Worm (Caenorhabditis elegans): Measurements from ENCODE around the gene C16D9.4.

C16D9.4 gene

ce11 chrV:8284800-8285199 lies 42.1 kb upstream of the C16D9.4 start, which contains the start of gene slc-17.5:
Gene slc-17.5 (minus strand): TSS chrV:8284900.
- TF ChIP-seq odd-2 (tag; optimal IDR thresholded peaks at IDR 0.05) (no peak), eyg-1 (tag; optimal IDR thresholded peaks at IDR 0.05) (no peak), pqm-1 (tag; optimal IDR thresholded peaks at IDR 0.05) (no peak), lin-11 (tag; optimal IDR thresholded peaks at IDR 0.05) (no peak), ceh-6 (GFP tag; optimal IDR thresholded peaks at IDR 0.05) (no peak), ceh-14 (tag; optimal IDR thresholded peaks at IDR 0.05) (no peak), syd-9 (tag; optimal IDR thresholded peaks at IDR 0.05) (no peak), dve-1 (tag; optimal IDR thresholded peaks at IDR 0.05) (no peak), ceh-18 (tag; optimal IDR thresholded peaks at IDR 0.05) (no peak), npax-4 (tag; optimal IDR thresholded peaks at IDR 0.05) (no peak), nhr-232 (tag; optimal IDR thresholded peaks at IDR 0.05) (no peak), hlh-13 (GFP tag; optimal IDR thresholded peaks at IDR 0.05) (no peak)

ce11 chrV:8282933-8283332 lies 40.2 kb upstream of the C16D9.4 start:
- TF ChIP-seq ceh-6 (GFP tag; optimal IDR thresholded peaks at IDR 0.05): no peak
- TF ChIP-seq K09A11.1 (tag; optimal IDR thresholded peaks at IDR 0.05; ENCODE audit: insufficient read depth): no peak
- no peak for TF ChIP-seq nfya-1 (tag; optimal IDR thresholded peaks at IDR 0.05)
- no peak for TF ChIP-seq F13H6.1 (tag; optimal IDR thresholded peaks at IDR 0.05)
- no peak for TF ChIP-seq tbx-2 (tag; optimal IDR thresholded peaks at IDR 0.05)
- no peak for TF ChIP-seq lim-6 (tag; optimal IDR thresholded peaks at IDR 0.05)
- TF ChIP-seq elt-2 (tag; optimal IDR thresholded peaks at IDR 0.05): no peak
- no peak for TF ChIP-seq unc-55 (GFP tag; optimal IDR thresholded peaks at IDR 0.05)
- TF ChIP-seq fax-1 (tag; optimal IDR thresholded peaks at IDR 0.05): no peak
- TF ChIP-seq pqm-1 (tag; optimal IDR thresholded peaks at IDR 0.05): no peak
- TF ChIP-seq pag-3 (tag; optimal IDR thresholded peaks at IDR 0.05; ENCODE audit: borderline replicate concordance): no peak
- TF ChIP-seq unc-3 (GFP tag; conservative IDR thresholded peaks at IDR 0.05): no peak
- TF ChIP-seq unc-3 (tag; optimal IDR thresholded peaks at IDR 0.05): no peak
- no peak for TF ChIP-seq tbx-7 (tag; optimal IDR thresholded peaks at IDR 0.05)
- no peak for TF ChIP-seq dmd-4 (tag; optimal IDR thresholded peaks at IDR 0.05; ENCODE audit: borderline replicate concordance)
- no peak for TF ChIP-seq zip-5 (tag; optimal IDR thresholded peaks at IDR 0.05)
- TF ChIP-seq ttx-3 (tag; optimal IDR thresholded peaks at IDR 0.05): no peak
- TF ChIP-seq sdc-2 (tag; optimal IDR thresholded peaks at IDR 0.05): no peak
- no peak for TF ChIP-seq ceh-31 (tag; optimal IDR thresholded peaks at IDR 0.05)
- no peak for TF ChIP-seq sox-2 (GFP tag; IDR thresholded peaks at IDR 0.05)

ce11 chrV:8281646-8282045 lies 38.9 kb upstream of the C16D9.4 start:
- TF ChIP-seq mec-3 (tag; optimal IDR thresholded peaks at IDR 0.05; ENCODE audit: borderline replicate concordance): no peak
- no peak for TF ChIP-seq ceh-19 (GFP tag; optimal IDR thresholded peaks at IDR 0.05)

ce11 chrV:8280770-8281169 lies 38.1 kb upstream of the C16D9.4 start, which contains the start of gene str-135:
Gene str-135 (minus strand): TSS chrV:8280870.
- TF ChIP-seq fkh-6 (tag; optimal IDR thresholded peaks at IDR 0.05): no peak

ce11 chrV:8278830-8279229 lies 36.1 kb upstream of the C16D9.4 start, which contains the start of gene str-136:
Gene str-136 (minus strand): TSS chrV:8278930.
- TF ChIP-seq ceh-24 (tag; optimal IDR thresholded peaks at IDR 0.05) (no peak), pha-4 (tag; optimal IDR thresholded peaks at IDR 0.05) (no peak), nfya-1 (tag; optimal IDR thresholded peaks at IDR 0.05) (no peak), unc-55 (GFP tag; optimal IDR thresholded peaks at IDR 0.05) (no peak), hlh-8 (tag; optimal IDR thresholded peaks at IDR 0.05) (no peak), T23F11.4 (GFP tag; optimal IDR thresholded peaks at IDR 0.05) (no peak), mec-3 (tag; optimal IDR thresholded peaks at IDR 0.05; ENCODE audit: borderline replicate concordance) (no peak), pros-1 (tag; optimal IDR thresholded peaks at IDR 0.05) (no peak), lin-11 (tag; optimal IDR thresholded peaks at IDR 0.05) (no peak), eyg-1 (tag; optimal IDR thresholded peaks at IDR 0.05) (no peak), sdc-2 (tag; optimal IDR thresholded peaks at IDR 0.05) (no peak), dmd-4 (tag; optimal IDR thresholded peaks at IDR 0.05; ENCODE audit: borderline replicate concordance) (no peak), K02D7.2 (tag; optimal IDR thresholded peaks at IDR 0.05) (no peak), ama-1 (optimal IDR thresholded peaks at IDR 0.05) (no peak), che-1 (tag; optimal IDR thresholded peaks at IDR 0.05) (no peak), tbx-7 (tag; optimal IDR thresholded peaks at IDR 0.05) (no peak), ceh-45 (GFP tag; IDR thresholded peaks at IDR 0.05) (no peak)

Data from whole organism, late embryonic.